Fruit fly (Drosophila melanogaster): Measurements from ENCODE around the gene Spn28Da.

Gene Spn28Da

DNA sequence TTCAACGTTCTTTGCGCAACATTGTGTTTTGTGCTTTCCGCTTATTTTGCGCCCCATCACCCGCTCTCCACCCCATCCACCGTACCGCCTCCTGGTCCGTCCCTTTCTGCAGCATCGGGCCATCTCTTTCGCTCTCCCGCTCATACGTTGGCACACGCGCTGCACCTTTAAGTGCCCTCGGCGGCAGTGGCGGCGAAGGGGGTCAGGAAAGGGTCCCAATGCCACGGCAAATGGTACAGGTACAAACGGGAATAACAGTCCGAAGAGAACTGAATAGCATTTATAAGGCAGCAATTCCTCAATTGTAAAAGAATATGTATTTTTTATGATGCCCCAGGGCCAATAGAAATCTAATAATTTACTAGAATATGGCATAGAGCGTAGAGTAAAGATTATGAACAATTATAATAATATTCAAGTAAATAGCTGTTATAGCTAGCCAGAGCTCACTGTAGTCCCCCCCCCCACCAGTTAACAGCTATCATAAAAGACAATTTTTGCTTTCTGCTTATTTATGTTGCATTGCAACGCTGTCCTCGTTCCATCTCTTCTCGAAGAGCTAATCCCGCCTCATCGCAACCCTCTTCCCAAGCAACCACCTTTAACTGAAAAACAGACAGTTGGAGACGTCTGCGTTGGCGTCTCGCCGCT lies 22.4 kb upstream of the Spn28Da start:
- no peak for TF ChIP-seq CG17801 (GFP tag; optimal IDR thresholded peaks at IDR 0.05; ENCODE audit: partially characterized antibody)

DNA sequence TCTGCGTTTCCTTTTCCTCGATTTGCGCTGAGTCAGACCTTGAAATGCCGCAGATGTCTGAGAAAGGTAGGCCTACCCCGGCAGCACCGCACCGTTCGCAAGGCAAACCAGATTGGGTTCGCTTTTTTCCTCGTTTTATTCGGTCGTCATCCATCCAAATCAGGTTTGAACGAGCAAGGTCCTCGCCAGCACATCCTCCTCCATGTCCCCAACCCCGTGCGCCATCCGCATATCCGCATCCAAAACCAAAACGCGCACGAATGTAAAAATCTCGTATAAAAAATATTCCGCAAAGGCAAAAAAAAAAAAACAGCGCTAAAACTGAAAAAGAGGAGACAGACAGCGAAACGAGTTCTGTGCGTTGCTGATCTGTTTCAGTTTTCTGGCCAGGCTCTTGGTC lies 20.9 kb upstream of the Spn28Da start:
- TF ChIP-seq CG17801 (GFP tag; optimal IDR thresholded peaks at IDR 0.05; ENCODE audit: partially characterized antibody): no peak

DNA sequence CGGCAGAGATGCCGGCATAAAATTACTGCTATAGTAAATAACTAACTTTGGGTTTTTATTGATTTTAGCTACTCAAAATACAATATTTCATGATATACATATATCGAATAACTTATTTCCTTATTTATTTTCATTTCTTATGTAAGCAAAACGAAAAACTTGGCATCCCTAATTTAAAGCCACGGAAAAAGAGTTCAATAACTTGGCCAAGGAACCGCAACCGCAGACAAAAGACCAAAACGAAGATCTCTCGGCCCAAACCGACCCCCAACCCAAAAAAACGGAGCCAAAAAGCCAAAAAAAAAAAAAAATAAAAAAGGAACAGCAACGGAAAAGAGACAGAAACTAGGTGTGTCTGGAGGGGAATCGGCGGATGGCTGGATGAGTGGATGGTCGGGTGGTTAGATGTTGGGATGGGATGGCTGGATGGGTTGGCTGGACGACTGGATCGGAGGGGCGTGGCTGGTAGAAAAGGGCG lies 20.4 kb upstream of the Spn28Da start:
- no peak for TF ChIP-seq CG17801 (GFP tag; optimal IDR thresholded peaks at IDR 0.05; ENCODE audit: partially characterized antibody)

DNA sequence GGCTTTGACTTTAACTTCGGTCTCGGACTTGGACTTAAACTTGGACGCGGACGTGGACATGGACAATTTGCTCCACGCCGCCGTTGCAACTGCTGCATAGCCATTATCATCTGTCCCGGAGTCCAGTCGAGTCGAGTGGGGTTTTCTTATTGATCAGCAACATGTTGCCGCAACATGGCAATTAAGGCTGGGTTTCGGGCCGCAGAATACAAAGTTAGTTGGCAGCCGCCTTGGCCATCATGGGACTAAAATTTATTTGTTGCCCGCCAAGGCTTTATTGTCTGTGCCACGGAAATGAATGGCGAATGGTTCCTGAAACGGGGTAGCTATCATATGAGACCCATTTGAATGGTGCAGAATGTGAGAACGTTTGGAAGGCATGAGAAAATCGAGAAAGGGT lies 12.9 kb upstream of the Spn28Da start:
- TF ChIP-seq CG17801 (GFP tag; optimal IDR thresholded peaks at IDR 0.05; ENCODE audit: partially characterized antibody): no peak

DNA sequence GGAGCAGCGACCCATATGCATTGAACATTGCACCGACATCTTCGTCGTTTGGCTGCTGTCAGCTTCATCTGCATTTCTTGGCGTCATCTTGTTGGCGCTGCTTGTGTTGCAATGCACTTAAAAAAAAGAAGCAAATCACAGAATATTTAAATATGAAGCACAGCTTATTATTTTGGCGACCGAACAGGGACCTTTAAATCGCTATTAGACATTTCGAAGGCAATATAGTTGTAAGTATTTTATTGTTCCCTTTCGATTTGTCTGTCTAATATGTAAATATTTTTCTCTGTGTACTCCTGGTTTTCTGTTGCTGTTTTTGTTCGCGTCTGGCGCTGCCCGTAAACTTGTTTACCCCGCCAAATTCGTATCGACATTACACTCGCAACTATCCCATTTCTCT lies 11.0 kb upstream of the Spn28Da start:
- no peak for TF ChIP-seq CG17801 (GFP tag; optimal IDR thresholded peaks at IDR 0.05; ENCODE audit: partially characterized antibody)

DNA sequence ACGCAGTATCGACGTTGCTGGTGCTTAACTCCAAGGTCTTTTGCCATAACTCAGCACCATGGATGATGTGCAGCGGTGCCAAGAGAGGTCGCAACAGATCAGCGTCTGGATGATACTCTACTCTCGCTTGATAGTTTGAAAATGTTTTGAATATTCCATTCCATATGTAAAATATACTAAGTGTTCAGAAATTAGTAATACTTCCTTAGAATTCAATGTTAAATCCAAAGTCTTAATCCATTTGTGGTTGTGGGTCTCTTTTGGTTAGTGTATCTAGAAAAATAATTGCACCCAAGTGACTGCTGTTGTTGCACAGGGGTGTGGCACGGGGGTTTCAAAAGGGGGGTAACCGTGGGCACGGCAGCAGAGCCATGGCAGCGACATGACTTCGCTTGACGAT lies 10.2 kb upstream of the Spn28Da start:
- TF ChIP-seq CG17801 (GFP tag; optimal IDR thresholded peaks at IDR 0.05; ENCODE audit: partially characterized antibody): no peak

DNA sequence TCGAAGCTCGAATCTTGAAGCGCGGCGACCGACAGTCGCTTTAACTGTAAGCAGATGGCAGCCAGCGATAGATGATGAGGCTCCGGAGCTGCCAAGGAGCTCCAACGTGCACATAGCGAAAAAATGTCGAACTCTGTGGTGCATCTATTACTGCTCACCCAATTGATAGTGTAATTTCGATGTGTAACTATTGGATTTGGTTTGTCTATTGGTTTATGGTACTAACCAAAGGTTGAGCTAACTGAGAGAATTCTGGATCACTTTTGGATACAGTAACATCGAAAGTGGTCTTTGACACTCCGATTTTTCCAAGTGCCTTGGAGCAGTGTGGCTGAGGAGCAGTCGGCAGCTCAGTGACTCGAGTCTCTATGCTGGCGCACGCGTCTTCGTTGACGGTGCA lies 9.7 kb upstream of the Spn28Da start:
- no peak for TF ChIP-seq CG17801 (GFP tag; optimal IDR thresholded peaks at IDR 0.05; ENCODE audit: partially characterized antibody)

DNA sequence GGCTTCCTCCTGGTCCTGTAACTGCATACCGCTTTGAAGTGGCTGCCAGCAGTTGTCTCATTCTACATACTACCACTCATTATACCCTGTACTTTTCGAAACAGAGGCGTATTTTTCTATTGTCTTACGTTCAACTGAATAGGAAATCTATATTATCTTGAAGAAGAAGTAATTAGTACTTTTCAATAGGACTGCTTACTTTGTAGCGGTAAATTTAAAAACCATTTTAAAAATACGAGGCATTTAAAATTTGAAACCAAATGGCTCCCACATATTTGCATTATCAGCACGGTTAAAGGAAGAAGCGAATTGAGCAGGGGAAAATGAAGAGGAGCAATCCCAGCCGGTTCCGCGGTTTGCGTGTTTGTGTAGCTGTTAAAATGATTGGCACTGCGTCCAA lies 8.3 kb upstream of the Spn28Da start:
- no peak for TF ChIP-seq CG17801 (GFP tag; optimal IDR thresholded peaks at IDR 0.05; ENCODE audit: partially characterized antibody)

DNA sequence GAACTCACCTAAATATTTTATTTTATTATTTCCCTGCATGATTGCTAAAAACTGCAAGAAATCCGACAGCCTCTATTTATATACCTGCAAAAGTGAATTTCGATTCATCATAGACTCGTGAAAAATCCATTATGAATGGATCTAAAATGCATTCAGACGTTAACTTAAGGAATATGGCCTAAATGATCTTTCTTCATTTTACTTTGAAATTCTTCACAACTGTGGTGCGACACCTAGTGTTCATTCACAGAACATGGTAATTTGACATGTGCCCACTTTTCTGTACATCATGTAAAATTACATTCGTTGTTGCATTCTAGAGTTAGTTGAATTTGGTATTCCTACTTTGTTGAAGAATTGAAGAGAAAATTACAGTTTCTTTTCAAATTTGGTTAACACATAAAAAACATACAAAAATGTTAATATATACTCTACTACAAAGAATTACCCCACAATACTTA lies 1.8 kb upstream of the Spn28Da start, which contains the start of gene Spn28Db:
Gene Spn28Db, minus strand, starts transcription at position 51 of the 461 bp plus-strand sequence.
- no peak for TF ChIP-seq CG17801 (GFP tag; optimal IDR thresholded peaks at IDR 0.05; ENCODE audit: partially characterized antibody)

DNA sequence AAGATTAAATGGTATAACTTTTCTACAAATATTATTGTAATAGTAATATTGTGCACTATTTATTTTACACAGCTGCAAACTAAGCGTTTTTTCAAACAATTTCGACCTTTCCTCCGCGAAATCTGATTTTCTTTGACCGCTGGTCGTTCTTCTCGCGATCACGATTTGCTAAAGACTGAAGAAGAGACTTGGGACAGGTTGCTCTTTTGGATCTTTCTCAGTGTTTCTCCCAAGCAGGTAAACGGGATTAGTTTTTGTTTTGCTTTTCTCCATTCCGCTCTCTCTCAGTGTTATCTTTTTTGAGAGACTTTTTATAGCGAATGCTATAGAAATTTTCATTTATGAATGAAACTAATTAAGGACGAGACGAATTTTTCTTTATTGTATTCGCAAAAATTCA lies 1.6 kb downstream of the Spn28Da start, which contains the start of gene CG7102:
Gene CG7102, minus strand, starts transcription at position 181 of the 400 bp plus-strand sequence.
- no peak for TF ChIP-seq CG17801 (GFP tag; optimal IDR thresholded peaks at IDR 0.05; ENCODE audit: partially characterized antibody)

DNA sequence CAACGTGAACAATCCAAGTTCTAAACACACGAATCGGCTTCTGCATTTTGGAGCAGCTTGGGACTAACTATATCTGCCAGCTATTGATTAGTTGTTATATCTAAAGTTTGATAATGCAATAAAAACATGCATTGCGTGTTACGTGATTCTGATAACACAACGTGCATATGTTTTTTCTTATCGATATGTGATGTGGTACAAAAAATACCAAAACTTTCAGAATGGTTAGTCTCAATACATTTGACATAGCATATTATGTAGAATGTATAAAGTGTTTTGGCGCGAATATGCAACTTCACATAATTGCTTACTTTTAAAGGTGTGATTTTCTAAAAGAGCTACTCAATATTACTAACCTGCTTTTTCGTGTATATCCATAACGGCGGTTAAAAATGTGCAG lies 3.0 kb downstream of the Spn28Da start:
- no peak for TF ChIP-seq CG17801 (GFP tag; optimal IDR thresholded peaks at IDR 0.05; ENCODE audit: partially characterized antibody)

DNA sequence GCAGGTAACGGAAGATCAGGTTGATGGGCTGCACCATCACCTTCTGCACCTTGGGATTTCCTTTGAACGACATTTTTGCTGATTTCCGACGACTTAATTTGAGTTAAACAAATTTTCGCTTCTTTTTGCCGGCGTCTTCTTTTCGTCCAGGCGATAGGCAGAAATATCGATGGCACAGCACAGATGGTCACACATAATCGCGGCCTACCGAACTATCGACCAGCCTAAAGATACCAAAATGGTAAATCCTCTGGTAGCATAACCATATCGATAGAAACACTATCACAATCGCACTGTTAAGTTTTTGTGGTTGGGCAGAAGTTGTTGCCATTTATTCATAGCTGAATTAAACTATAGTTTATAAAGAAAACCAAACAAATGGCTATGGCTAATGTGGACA lies 3.7 kb downstream of the Spn28Da start, which contains the start of the genes SmE and CG34132:
Gene SmE, minus strand, starts transcription at position 180 of the 400 bp plus-strand sequence.
Gene CG34132, plus strand, starts transcription at position 233 of the 400 bp plus-strand sequence.
- no peak for TF ChIP-seq CG17801 (GFP tag; optimal IDR thresholded peaks at IDR 0.05; ENCODE audit: partially characterized antibody)

DNA sequence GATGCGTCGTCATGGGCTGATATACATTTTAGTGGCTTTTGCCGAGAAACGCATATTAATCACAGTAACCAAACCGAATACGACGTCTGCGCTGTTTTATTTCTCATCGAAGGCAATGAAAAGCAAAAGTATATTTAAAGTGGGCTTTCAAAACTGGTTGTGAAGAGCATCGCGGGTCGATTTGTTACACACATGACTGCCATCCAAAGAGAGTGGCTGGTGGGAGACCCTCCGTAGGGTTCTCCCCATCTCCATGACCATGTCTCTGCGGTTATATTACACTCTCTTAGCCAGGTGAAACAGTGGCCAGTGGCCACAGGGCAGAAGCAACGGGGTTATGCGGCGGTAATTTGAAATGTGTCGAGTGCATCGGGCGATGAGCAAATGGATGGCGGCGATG lies 8.5 kb downstream of the Spn28Da start:
- no peak for TF ChIP-seq CG17801 (GFP tag; optimal IDR thresholded peaks at IDR 0.05; ENCODE audit: partially characterized antibody)

DNA sequence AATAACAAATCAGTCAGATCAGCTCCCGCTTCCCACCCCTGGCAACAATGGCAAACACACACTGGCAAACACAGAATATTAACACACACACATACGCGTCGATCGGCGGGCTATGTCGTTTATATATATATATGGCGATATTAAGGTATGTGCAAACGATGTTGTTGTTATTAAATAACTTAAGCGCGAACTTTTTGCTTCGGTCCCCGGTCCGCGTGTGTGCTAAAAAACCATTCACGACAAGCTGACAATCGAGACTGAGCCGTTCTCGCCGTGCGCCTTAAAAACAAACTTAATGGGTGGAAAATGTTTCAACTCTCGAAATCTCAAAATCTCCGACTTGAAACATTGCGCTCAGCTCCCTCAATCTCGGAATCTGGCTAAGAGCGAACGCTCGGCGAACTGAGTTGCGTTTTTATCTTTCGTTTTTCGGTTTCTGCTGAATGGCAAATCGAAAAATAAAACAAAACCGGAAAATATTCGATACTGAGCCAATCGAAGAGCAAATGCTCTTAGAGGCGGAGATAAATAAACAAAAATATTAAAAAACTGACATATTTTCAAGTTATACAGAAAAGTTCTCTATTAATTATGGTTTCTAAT lies 9.5 kb downstream of the Spn28Da start, which contains the start of gene spz3:
Gene spz3, minus strand, starts transcription at position 261 of the 603 bp plus-strand sequence.
- TF ChIP-seq CG17801 (GFP tag; optimal IDR thresholded peaks at IDR 0.05; ENCODE audit: partially characterized antibody): no peak

DNA sequence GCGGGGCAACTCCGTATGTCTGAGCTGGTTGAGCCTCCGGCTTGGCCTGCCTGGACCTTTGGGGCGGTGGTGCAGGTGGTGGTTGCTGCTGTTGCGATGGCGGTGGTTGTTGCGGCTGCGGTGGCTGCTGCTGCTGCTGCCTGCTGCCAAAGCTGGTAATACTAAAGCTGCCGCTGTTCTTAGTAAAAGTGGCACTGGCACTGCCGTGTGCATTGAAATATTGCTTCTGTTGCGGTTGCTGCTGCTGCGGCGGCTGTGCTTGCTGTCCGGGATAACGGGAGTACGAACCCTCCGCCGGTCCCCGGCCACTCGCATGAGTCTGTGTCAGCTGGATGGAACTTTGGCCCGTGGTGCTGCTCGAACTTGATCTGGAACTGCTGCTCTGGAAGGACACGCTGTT lies 10.6 kb downstream of the Spn28Da start:
- TF ChIP-seq CG17801 (GFP tag; optimal IDR thresholded peaks at IDR 0.05; ENCODE audit: partially characterized antibody): no peak
